Fruit fly (Drosophila melanogaster) whole organism, pupa: ENCODE measurements around the gene Acph-1.

Experiments
- CG32121 ChIP-seq: fragments of 200-800 bp; sonication (Bioruptor generic); IDR thresholded peaks from 2 replicates; pipeline ENCODE4 v1.3.6; 2022; ENCODE audit warnings: missing biosample characterization, missing genetic modification characterization
- CG34367 ChIP-seq: fragments of 200-800 bp; sonication (Bioruptor generic); optimal IDR thresholded peaks from 2 replicates; lab custom pipeline; 2018; ENCODE audit warnings: missing biosample characterization, mild to moderate bottlenecking, missing genetic modification characterization
- D1 ChIP-seq: fragments of 200-800 bp; sonication (Bioruptor generic); optimal IDR thresholded peaks from 2 replicates; lab custom pipeline; 2018; ENCODE audit warnings: missing biosample characterization, mild to moderate bottlenecking, missing genetic modification characterization, moderate library complexity
- fd96Ca ChIP-seq: fragments of 200-800 bp; sonication (Bioruptor generic); IDR thresholded peaks from 3 replicates; pipeline ENCODE4 v1.3.6; 2022; ENCODE audit warnings: missing biosample characterization, missing genetic modification characterization

DNA sequence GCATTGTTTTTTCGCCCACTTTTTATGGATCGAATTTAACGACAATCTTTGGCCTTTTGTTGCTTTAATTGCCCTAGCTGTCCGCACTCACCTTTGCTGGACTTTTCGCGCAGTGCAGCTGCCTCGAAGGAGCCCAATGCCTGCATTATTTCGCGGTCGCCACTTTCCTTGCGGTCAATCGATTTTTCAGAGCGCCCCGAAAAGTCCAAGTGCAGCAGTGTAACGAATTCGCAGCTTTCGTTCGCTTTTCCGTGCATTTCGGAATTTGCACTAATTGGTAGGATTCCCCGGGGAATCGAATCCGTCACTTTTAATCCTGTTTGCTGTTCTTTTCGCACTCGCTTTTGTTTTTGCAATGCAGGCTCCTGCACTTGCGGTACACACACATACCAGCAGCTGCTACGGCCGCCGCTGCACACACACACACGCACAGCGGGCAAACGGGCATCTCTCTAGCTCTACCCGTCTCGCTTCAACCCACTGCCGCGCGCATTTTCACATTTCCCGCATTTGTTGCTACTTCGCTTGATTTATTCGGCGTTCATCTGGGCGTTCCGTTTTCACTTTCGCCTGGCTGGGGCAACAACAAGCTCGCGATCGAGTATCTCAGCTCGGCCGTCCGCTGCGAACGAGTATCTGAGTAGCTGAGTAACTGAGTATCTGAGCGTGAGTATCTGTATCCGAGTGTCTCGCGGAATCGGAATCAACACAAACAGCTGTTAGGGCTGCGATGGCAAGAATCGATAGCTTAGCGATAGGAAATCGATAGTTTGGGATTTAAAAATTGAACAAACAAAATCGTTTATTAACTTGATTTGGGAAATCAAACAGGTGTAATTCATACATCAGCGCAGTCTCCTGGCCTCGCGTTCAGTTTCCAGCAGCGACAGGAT, 28.6 kb upstream of the Acph-1 start, which contains the start of gene Mgat2:
- no peak for TF ChIP-seq D1 (tag; lab: Kevin White, UChicago)
- TF ChIP-seq CG34367 (tag; lab: Kevin White, UChicago), result no peak
- TF ChIP-seq CG32121 (GFP tag; lab: Robert Waterston, UW), result no peak; the same call in 1 of the 2 replicates
- no peak for TF ChIP-seq fd96Ca (GFP tag; lab: Robert Waterston, UW)
